Fruit fly (Drosophila melanogaster): Measurements from ENCODE around the gene CG12075.

DNA sequence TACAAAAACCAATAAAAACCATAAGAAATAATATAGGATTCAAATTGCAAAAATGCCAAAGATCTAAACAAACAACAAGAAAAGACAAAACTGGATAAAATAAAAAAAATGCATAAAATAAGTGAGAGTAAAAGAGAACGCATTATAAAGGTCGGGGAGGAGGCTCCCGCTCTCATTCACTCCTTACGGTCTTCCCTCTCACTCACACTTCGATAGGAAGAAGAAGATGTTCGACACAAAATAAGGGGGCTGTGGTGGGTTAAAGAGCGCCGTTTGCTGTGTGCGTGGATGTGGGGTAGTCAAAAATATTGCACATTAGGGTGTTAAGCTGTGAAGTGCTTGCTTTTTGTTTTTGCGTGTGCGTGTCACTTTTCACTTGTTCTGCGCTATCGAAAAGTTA, 30.8 kb upstream of the CG12075 start:
- TF ChIP-seq Gug (GFP tag; IDR thresholded peaks at IDR 0.05) (no peak), CG10631 (GFP tag; optimal IDR thresholded peaks at IDR 0.05) (no peak), Eip78C (GFP tag) (no peak), CG9139 (GFP tag; optimal IDR thresholded peaks at IDR 0.05) (no peak), CG11294 (GFP tag; IDR thresholded peaks at IDR 0.05) (no peak), OdsH (GFP tag; optimal IDR thresholded peaks at IDR 0.05) (no peak), CG8119 (GFP tag; IDR thresholded peaks at IDR 0.05) (no peak), CG6163 (GFP tag; IDR thresholded peaks at IDR 0.05) (no peak), CG16779 (tag; optimal IDR thresholded peaks at IDR 0.05) (no peak)
